Worm (Caenorhabditis elegans): ENCODE data around the gene D1086.9.

- TF ChIP-seq nhr-43 (tag; optimal IDR thresholded peaks at IDR 0.05; ENCODE audit: poor library complexity, severe bottlenecking): no peak
- TF ChIP-seq fkh-10 (GFP tag; optimal IDR thresholded peaks at IDR 0.05): no peak
- TF ChIP-seq ceh-16 (tag; optimal IDR thresholded peaks at IDR 0.05): no peak
- no peak for TF ChIP-seq snpc-4 (tag; optimal IDR thresholded peaks at IDR 0.05)
- no peak for TF ChIP-seq nhr-28 (tag; optimal IDR thresholded peaks at IDR 0.05)
- no peak for TF ChIP-seq elt-2 (tag; optimal IDR thresholded peaks at IDR 0.05)
- TF ChIP-seq fos-1 (tag; optimal IDR thresholded peaks at IDR 0.05): no peak
- no peak for TF ChIP-seq egl-27 (tag; optimal IDR thresholded peaks at IDR 0.05)
- no peak for TF ChIP-seq ama-1 (optimal IDR thresholded peaks at IDR 0.05)
- no peak for TF ChIP-seq ceh-82 (tag; optimal IDR thresholded peaks at IDR 0.05)
These were observed 39.6 kb upstream of the D1086.9 start, which contains the start of gene D1086.21 for ce11 chrV:14064422-14064821.
